Worm (Caenorhabditis elegans): Measurements from ENCODE around the gene sra-31.

DNA sequence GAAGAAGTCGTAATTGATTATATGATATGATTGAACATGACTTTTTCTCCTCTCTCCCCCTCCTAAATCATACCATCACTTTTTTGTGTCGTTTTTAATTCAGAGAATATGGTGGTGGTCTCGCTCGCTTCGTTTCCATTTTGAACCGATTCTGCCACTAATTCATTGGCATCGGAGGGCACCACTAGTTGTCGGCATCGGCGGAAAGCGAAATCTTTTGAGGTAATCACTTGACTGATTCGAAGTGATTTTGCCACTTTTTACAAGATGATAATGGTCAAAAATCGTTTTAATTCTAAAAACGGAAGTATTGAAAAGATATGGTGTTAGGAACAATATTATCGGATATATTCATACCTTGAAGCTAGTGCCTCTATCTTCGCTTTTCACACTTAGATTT is 38.5 kb upstream of the sra-31 start, which contains the start of gene klf-3:
- TF ChIP-seq ama-1 (optimal IDR thresholded peaks at IDR 0.05) (no peak), nhr-76 (tag; optimal IDR thresholded peaks at IDR 0.05) (no peak), daf-12 (tag; optimal IDR thresholded peaks at IDR 0.05) (no peak), nhr-11 (tag; optimal IDR thresholded peaks at IDR 0.05) (no peak), nhr-25 (tag; optimal IDR thresholded peaks at IDR 0.05) (no peak), nhr-12 (tag; optimal IDR thresholded peaks at IDR 0.05) (no peak), ceh-82 (tag; optimal IDR thresholded peaks at IDR 0.05) (no peak), nhr-237 (tag; optimal IDR thresholded peaks at IDR 0.05) (no peak), elt-3 (tag; optimal IDR thresholded peaks at IDR 0.05) (no peak), unc-39 (tag; optimal IDR thresholded peaks at IDR 0.05) (no peak), nfya-1 (tag; optimal IDR thresholded peaks at IDR 0.05; ENCODE audit: insufficient read depth) (no peak), unc-62 (GFP tag; optimal IDR thresholded peaks at IDR 0.05) (no peak), zag-1 (tag; optimal IDR thresholded peaks at IDR 0.05) (no peak)
